Worm (Caenorhabditis elegans) whole organism, L4 larva: ENCODE data around the gene K08C7.4.

ENCODE experiments used
- ZK337.2 ChIP-seq: fragments of 200-800 bp; sonication (Bioruptor generic); IDR thresholded peaks from 2 replicates; pipeline ENCODE4 v1.3.6; 2022; ENCODE audit warnings: missing genetic modification reagents, missing genetic modification characterization, missing compliant biosample characterization
- ces-1 ChIP-seq: fragments of 150-350 bp; sonication (generic microtip); optimal IDR thresholded peaks from 4 replicates; lab custom pipeline; 2014; ENCODE audit warnings: missing biosample characterization, missing genetic modification reagents, missing genetic modification characterization
- gei-8 ChIP-seq: fragments of 200-800 bp; sonication (Bioruptor generic); optimal IDR thresholded peaks from 2 replicates; lab custom pipeline; 2018; ENCODE audit warnings: mild to moderate bottlenecking, missing genetic modification characterization, missing compliant biosample characterization
- ztf-11 ChIP-seq: fragments of 150-350 bp; optimal IDR thresholded peaks from 2 replicates; lab custom pipeline; 2014; ENCODE audit warnings: missing biosample characterization, missing genetic modification characterization

- TF ChIP-seq ces-1 (GFP tag; lab: Kevin White, UChicago) = no peak
- no peak for TF ChIP-seq ZK337.2
- no peak for TF ChIP-seq gei-8 (GFP tag; lab: Kevin White, UChicago)
- no peak for TF ChIP-seq ztf-11 (tag; lab: Kevin White, UChicago)
Observed at ce11 chrIV:10680379-10680778, at the start of gene K08C7.4.
